Worm (Caenorhabditis elegans): Measurements from ENCODE around the gene srx-54.

The srx-54 gene

ce11 chrV:16954766-16955165 is 20.3 kb upstream of the srx-54 start, which contains the start of gene srh-206:
Gene srh-206, minus strand, starts transcription at chrV:16954866.
- no peak for TF ChIP-seq ztf-4 (tag; optimal IDR thresholded peaks at IDR 0.05)
- TF ChIP-seq nhr-129 (tag; optimal IDR thresholded peaks at IDR 0.05): no peak
- no peak for TF ChIP-seq ama-1 (optimal IDR thresholded peaks at IDR 0.05)
- TF ChIP-seq dmd-4 (tag; optimal IDR thresholded peaks at IDR 0.05): no peak
- no peak for TF ChIP-seq Y55F3AM.14 (GFP tag; optimal IDR thresholded peaks at IDR 0.05)

- TF ChIP-seq sma-3 (GFP tag; optimal IDR thresholded peaks at IDR 0.05) (no peak), nhr-237 (tag; optimal IDR thresholded peaks at IDR 0.05) (no peak), lin-13 (GFP tag; optimal IDR thresholded peaks at IDR 0.05) (no peak), nhr-10 (tag; optimal IDR thresholded peaks at IDR 0.05) (no peak), nhr-77 (tag; optimal IDR thresholded peaks at IDR 0.05) (no peak)
These were observed 18.8 kb upstream of the srx-54 start, which contains the start of gene clec-239 for ce11 chrV:16956229-16956628. Gene clec-239, plus strand, starts transcription at chrV:16956529.

ce11 chrV:16958975-16959374 is 16.0 kb upstream of the srx-54 start:
- no peak for TF ChIP-seq crh-2 (tag; optimal IDR thresholded peaks at IDR 0.05)
- TF ChIP-seq lin-11 (tag; optimal IDR thresholded peaks at IDR 0.05): no peak
- TF ChIP-seq sma-3 (GFP tag; optimal IDR thresholded peaks at IDR 0.05): no peak
- no peak for TF ChIP-seq nhr-6 (tag; optimal IDR thresholded peaks at IDR 0.05)
- TF ChIP-seq lsy-2 (tag; optimal IDR thresholded peaks at IDR 0.05): no peak
- TF ChIP-seq zag-1 (tag; optimal IDR thresholded peaks at IDR 0.05): no peak
- TF ChIP-seq alr-1 (tag; optimal IDR thresholded peaks at IDR 0.05): no peak
- no peak for TF ChIP-seq nhr-12 (tag; optimal IDR thresholded peaks at IDR 0.05)

ce11 chrV:16965655-16966054 is 9.4 kb upstream of the srx-54 start, which contains the start of gene efl-1:
Gene efl-1, minus strand, starts transcription at chrV:16965675.
- TF ChIP-seq lsy-2 (tag; optimal IDR thresholded peaks at IDR 0.05): peak; percentile 84 to 93
- TF ChIP-seq lin-11 (tag; optimal IDR thresholded peaks at IDR 0.05): peak; percentile 66
- no peak for TF ChIP-seq unc-39 (tag; optimal IDR thresholded peaks at IDR 0.05)
- peak; percentile 72 for TF ChIP-seq ceh-82 (tag; optimal IDR thresholded peaks at IDR 0.05)
- peak; percentile 34 for TF ChIP-seq blmp-1 (tag; optimal IDR thresholded peaks at IDR 0.05; ENCODE audit: insufficient read depth)
- peak; percentile 96 for TF ChIP-seq crh-2 (tag; optimal IDR thresholded peaks at IDR 0.05)
- peak; percentile 94 for TF ChIP-seq C34F6.9 (tag; optimal IDR thresholded peaks at IDR 0.05)
- TF ChIP-seq nhr-6 (tag; optimal IDR thresholded peaks at IDR 0.05): peak; percentile 78
- TF ChIP-seq skn-1 (tag; optimal IDR thresholded peaks at IDR 0.05): no peak
- TF ChIP-seq unc-55 (GFP tag; optimal IDR thresholded peaks at IDR 0.05): peak; percentile 96
- no peak for TF ChIP-seq ztf-11 (tag; optimal IDR thresholded peaks at IDR 0.05)
- peak; percentile 84 for TF ChIP-seq nhr-25 (tag; optimal IDR thresholded peaks at IDR 0.05)
- no peak for TF ChIP-seq elt-1 (tag; optimal IDR thresholded peaks at IDR 0.05)
- peak; percentile 77 for TF ChIP-seq sem-4 (tag; optimal IDR thresholded peaks at IDR 0.05)
- peak; percentile 63 for TF ChIP-seq fos-1 (tag; optimal IDR thresholded peaks at IDR 0.05)
- peak; percentile 94 for TF ChIP-seq lin-13 (GFP tag; optimal IDR thresholded peaks at IDR 0.05)
- TF ChIP-seq nhr-237 (tag; optimal IDR thresholded peaks at IDR 0.05): peak; percentile 64
- no peak for TF ChIP-seq nhr-77 (tag; optimal IDR thresholded peaks at IDR 0.05)
- peak; percentile 29 for TF ChIP-seq dmd-4 (tag; optimal IDR thresholded peaks at IDR 0.05)
- TF ChIP-seq aly-2 (tag; optimal IDR thresholded peaks at IDR 0.05): no peak
- TF ChIP-seq gmeb-1 (tag; optimal IDR thresholded peaks at IDR 0.05): peak; percentile 99
- TF ChIP-seq snpc-4 (tag; optimal IDR thresholded peaks at IDR 0.05): peak; percentile 93
- TF ChIP-seq nhr-21 (tag; optimal IDR thresholded peaks at IDR 0.05): peak; percentile 83
- no peak for TF ChIP-seq peb-1 (tag; optimal IDR thresholded peaks at IDR 0.05)
- TF ChIP-seq ceh-16 (tag; optimal IDR thresholded peaks at IDR 0.05): peak; percentile 33
- TF ChIP-seq zag-1 (tag; optimal IDR thresholded peaks at IDR 0.05): peak; percentile 75
- peak; percentile 85 for TF ChIP-seq F13H6.1 (tag; optimal IDR thresholded peaks at IDR 0.05)
- peak; percentile 29 for TF ChIP-seq R02D3.7 (tag; optimal IDR thresholded peaks at IDR 0.05)
- TF ChIP-seq ztf-4 (tag; optimal IDR thresholded peaks at IDR 0.05): peak; percentile 34
- peak; percentile 93 for TF ChIP-seq nhr-129 (tag; optimal IDR thresholded peaks at IDR 0.05)
- TF ChIP-seq mbf-1 (tag; optimal IDR thresholded peaks at IDR 0.05): no peak
- no peak for TF ChIP-seq sma-9 (GFP tag; optimal IDR thresholded peaks at IDR 0.05)
- no peak for TF ChIP-seq sma-9 (tag; optimal IDR thresholded peaks at IDR 0.05)
- no peak for TF ChIP-seq alr-1 (tag; optimal IDR thresholded peaks at IDR 0.05)
- TF ChIP-seq mab-5 (tag; optimal IDR thresholded peaks at IDR 0.05): peak; percentile 95
- TF ChIP-seq Y55F3AM.14 (GFP tag; optimal IDR thresholded peaks at IDR 0.05): peak; percentile 13
- no peak for TF ChIP-seq elt-3 (tag; optimal IDR thresholded peaks at IDR 0.05)
- TF ChIP-seq mdl-1 (tag; optimal IDR thresholded peaks at IDR 0.05): peak in 1 of 2 experiments; percentile 34
- TF ChIP-seq sma-3 (GFP tag; optimal IDR thresholded peaks at IDR 0.05): peak; percentile 92
- TF ChIP-seq nhr-10 (tag; optimal IDR thresholded peaks at IDR 0.05): peak; percentile 69
- TF ChIP-seq nhr-12 (tag; optimal IDR thresholded peaks at IDR 0.05): no peak
- peak; percentile 84 for TF ChIP-seq egl-27 (tag; optimal IDR thresholded peaks at IDR 0.05)
